Worm (Caenorhabditis elegans): ENCODE data around the gene F52E1.9.

ce11 chrV:8351371-8351770, 51.1 kb downstream of the F52E1.9 start, which contains the start of gene srsx-22:
- TF ChIP-seq nhr-12 (tag; optimal IDR thresholded peaks at IDR 0.05) (no peak), ceh-82 (tag; optimal IDR thresholded peaks at IDR 0.05) (no peak), nhr-23 (tag; optimal IDR thresholded peaks at IDR 0.05) (no peak), tbx-2 (tag; optimal IDR thresholded peaks at IDR 0.05) (no peak), nfya-1 (tag; optimal IDR thresholded peaks at IDR 0.05; ENCODE audit: insufficient read depth) (no peak), nhr-77 (tag; optimal IDR thresholded peaks at IDR 0.05) (no peak)

All from whole organism, L3 larva.